Worm (Caenorhabditis elegans) whole organism, late embryonic: ENCODE data around the gene F32D8.12.

Experiments used
- K09A11.1 ChIP-seq: sonication (generic microtip); optimal IDR thresholded peaks from 2 replicates; lab custom pipeline; 2017; ENCODE audit warnings: antibody characterized with exemption, mild to moderate bottlenecking, missing genetic modification characterization, missing compliant biosample characterization; ENCODE audit not compliant: insufficient read depth
- ama-1 ChIP-seq: fragments of 150-350 bp; optimal IDR thresholded peaks from 2 replicates; lab custom pipeline; 2014
- ceh-19 ChIP-seq: fragments of 200-800 bp; sonication (Bioruptor generic); optimal IDR thresholded peaks from 2 replicates; lab custom pipeline; 2018; ENCODE audit warnings: mild to moderate bottlenecking, missing genetic modification characterization, missing compliant biosample characterization
- ceh-9 ChIP-seq: sonication (generic microtip); optimal IDR thresholded peaks from 2 replicates; lab custom pipeline; 2016; ENCODE audit warnings: mild to moderate bottlenecking, missing genetic modification characterization, inconsistent platforms, missing compliant biosample characterization
- dve-1 ChIP-seq: sonication (generic microtip); optimal IDR thresholded peaks from 2 replicates; lab custom pipeline; 2017; ENCODE audit warnings: antibody characterized with exemption, mild to moderate bottlenecking, missing genetic modification characterization, missing compliant biosample characterization
- elt-4 ChIP-seq: sonication (generic microtip); optimal IDR thresholded peaks from 2 replicates; lab custom pipeline; 2016; ENCODE audit warnings: missing genetic modification characterization, missing compliant biosample characterization
- ets-4 ChIP-seq: sonication (generic microtip); optimal IDR thresholded peaks from 2 replicates; lab custom pipeline; 2016; ENCODE audit warnings: missing genetic modification characterization, missing compliant biosample characterization
- hlh-6 ChIP-seq: sonication (generic microtip); optimal IDR thresholded peaks from 2 replicates; lab custom pipeline; 2016; ENCODE audit warnings: missing genotype, missing genetic modification characterization, missing compliant biosample characterization
- nhr-11 ChIP-seq: fragments of 150-350 bp; optimal IDR thresholded peaks from 2 replicates; lab custom pipeline; 2014; ENCODE audit warnings: missing biosample characterization, missing genetic modification characterization
- pha-4 ChIP-seq: fragments of 150-350 bp; optimal IDR thresholded peaks from 2 replicates; lab custom pipeline; 2018; ENCODE audit warnings: missing biosample characterization, missing genetic modification reagents, missing genetic modification characterization
- pros-1 ChIP-seq: fragments of 150-350 bp; optimal IDR thresholded peaks from 2 replicates; lab custom pipeline; 2014; ENCODE audit warnings: missing biosample characterization, missing genetic modification reagents, missing genetic modification characterization

DNA sequence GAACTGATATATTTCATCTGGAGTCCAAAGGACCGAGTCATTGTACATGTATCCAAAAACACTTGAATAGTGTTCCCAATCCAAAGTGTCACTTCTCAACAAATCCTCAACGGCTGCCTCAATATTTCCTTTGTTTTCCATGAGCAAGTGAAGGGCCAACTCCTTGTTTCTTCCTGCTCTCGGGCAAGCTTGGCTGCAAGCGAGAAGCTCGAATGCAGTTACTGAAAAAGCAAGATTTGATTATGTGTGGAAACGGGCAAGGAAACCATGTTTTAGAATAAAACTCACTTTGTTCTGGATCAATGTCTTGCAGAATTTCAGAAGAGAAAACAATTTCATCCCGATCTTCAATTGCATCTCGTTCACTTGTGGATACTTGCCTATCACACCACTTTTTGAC is 36.6 kb downstream of the F32D8.12 start:
- TF ChIP-seq pros-1 (no peak), dve-1 (tag; lab: Kevin White, UChicago) (no peak), ama-1 (lab: Kevin White, UChicago) (no peak), nhr-11 (tag; lab: Kevin White, UChicago) (no peak), elt-4 (tag; lab: Kevin White, UChicago) (no peak), ceh-9 (tag; lab: Kevin White, UChicago) (no peak), pha-4 (tag; lab: Kevin White, UChicago) (no peak), hlh-6 (tag; lab: Kevin White, UChicago) (no peak), ceh-19 (no peak), ets-4 (tag; lab: Kevin White, UChicago) (no peak), K09A11.1 (tag; lab: Kevin White, UChicago) (no peak)
